Worm (Caenorhabditis elegans): ENCODE measurements around the gene F31F7.2.

F31F7.2 gene

ce11 chrV:6277178-6277834 is 6.7 kb downstream of the F31F7.2 start (continued):
- TF ChIP-seq duxl-1 (tag; optimal IDR thresholded peaks at IDR 0.05; ENCODE audit: poor library complexity) (no peak), nhr-28 (tag; optimal IDR thresholded peaks at IDR 0.05) (no peak), unc-62 (GFP tag; optimal IDR thresholded peaks at IDR 0.05 in 1 of 2) (peak in 1 of 2 experiments; percentile 86), unc-62 (tag; optimal IDR thresholded peaks at IDR 0.05) (no peak), ZK337.2 (GFP tag; IDR thresholded peaks at IDR 0.05) (no peak), set-16 (GFP tag; IDR thresholded peaks at IDR 0.05) (no peak), mxl-2 (GFP tag; conservative IDR thresholded peaks at IDR 0.05) (no peak), mdt-29 (GFP tag; IDR thresholded peaks at IDR 0.05) (no peak), dmd-6 (GFP tag; IDR thresholded peaks at IDR 0.05) (peak; percentile 24; the same call in 1 of the 2 replicates), mxl-3 (GFP tag; optimal IDR thresholded peaks at IDR 0.05) (peak; percentile 23), mdl-1 (tag; optimal IDR thresholded peaks at IDR 0.05) (no peak), Y5F2A.4 (GFP tag; optimal IDR thresholded peaks at IDR 0.05) (no peak), attf-4 (tag; optimal IDR thresholded peaks at IDR 0.05) (no peak), spr-3 (GFP tag; optimal IDR thresholded peaks at IDR 0.05) (no peak), lin-39 (tag; optimal IDR thresholded peaks at IDR 0.05) (no peak), F10B5.3 (tag; optimal IDR thresholded peaks at IDR 0.05) (no peak), nhr-10 (tag; optimal IDR thresholded peaks at IDR 0.05) (no peak), R02D3.7 (tag; optimal IDR thresholded peaks at IDR 0.05) (no peak), zfp-3 (GFP tag; conservative IDR thresholded peaks at IDR 0.05) (no peak), tra-1 (GFP tag; IDR thresholded peaks at IDR 0.05) (no peak), lin-38 (GFP tag; IDR thresholded peaks at IDR 0.05) (0 out of 2 replicates have a peak, but pooled peaks have one; percentile 8), snpc-4 (tag; optimal IDR thresholded peaks at IDR 0.05) (no peak), nhr-102 (tag; optimal IDR thresholded peaks at IDR 0.05) (no peak), pqm-1 (tag; optimal IDR thresholded peaks at IDR 0.05) (no peak), lin-13 (GFP tag; optimal IDR thresholded peaks at IDR 0.05) (no peak), Y75B8A.6 (GFP tag; IDR thresholded peaks at IDR 0.05) (no peak), ztf-7 (tag; optimal IDR thresholded peaks at IDR 0.05) (no peak), dve-1 (tag; optimal IDR thresholded peaks at IDR 0.05; ENCODE audit: insufficient read depth) (peak; percentile 23), lin-1 (GFP tag; IDR thresholded peaks at IDR 0.05) (no peak), F49E8.2 (tag; optimal IDR thresholded peaks at IDR 0.05; ENCODE audit: borderline replicate concordance) (no peak), madf-9 (GFP tag; conservative IDR thresholded peaks at IDR 0.05) (no peak), ces-1 (GFP tag; optimal IDR thresholded peaks at IDR 0.05) (no peak), sdz-12 (GFP tag; optimal IDR thresholded peaks at IDR 0.05) (peak; percentile 11), zip-2 (tag; optimal IDR thresholded peaks at IDR 0.05) (no peak), dmd-9 (GFP tag; IDR thresholded peaks at IDR 0.05) (no peak), hlh-30 (tag; optimal IDR thresholded peaks at IDR 0.05; ENCODE audit: insufficient read depth) (peak; percentile 59), daf-16 (GFP tag; optimal IDR thresholded peaks at IDR 0.05) (no peak), daf-16 (tag; optimal IDR thresholded peaks at IDR 0.05) (peak; percentile 65), tag-97 (GFP tag; IDR thresholded peaks at IDR 0.05) (no peak), ceh-82 (tag; optimal IDR thresholded peaks at IDR 0.05) (no peak), unc-39 (tag; optimal IDR thresholded peaks at IDR 0.05) (no peak), madf-5 (GFP tag; IDR thresholded peaks at IDR 0.05) (no peak), lin-29 (GFP tag; IDR thresholded peaks at IDR 0.05) (no peak), daf-12 (tag; optimal IDR thresholded peaks at IDR 0.05) (no peak), nhr-11 (tag; optimal IDR thresholded peaks at IDR 0.05) (no peak), ceh-32 (tag; optimal IDR thresholded peaks at IDR 0.05; ENCODE audit: poor library complexity) (no peak), nhr-41 (GFP tag; IDR thresholded peaks at IDR 0.05) (no peak), nhr-76 (tag; optimal IDR thresholded peaks at IDR 0.05) (no peak), dmd-8 (GFP tag; IDR thresholded peaks at IDR 0.05) (no peak), ama-1 (optimal IDR thresholded peaks at IDR 0.05) (peak; percentile 86), nhr-48 (tag; optimal IDR thresholded peaks at IDR 0.05) (no peak), zip-11 (GFP tag; IDR thresholded peaks at IDR 0.05) (no peak)
